Fruit fly (Drosophila melanogaster) whole organism, larva: ENCODE data around the gene APC7.
A peak's percentile ranks its signal among the peaks of the same experiment; 100 is the strongest.

ENCODE experiments used
- noc ChIP-seq: fragments of 200-800 bp; sonication (Bioruptor generic); optimal IDR thresholded peaks from 3 replicates; lab custom pipeline; 2019; ENCODE audit warnings: missing biosample characterization, mild to moderate bottlenecking, missing genetic modification characterization, moderate library complexity

APC7 gene

DNA sequence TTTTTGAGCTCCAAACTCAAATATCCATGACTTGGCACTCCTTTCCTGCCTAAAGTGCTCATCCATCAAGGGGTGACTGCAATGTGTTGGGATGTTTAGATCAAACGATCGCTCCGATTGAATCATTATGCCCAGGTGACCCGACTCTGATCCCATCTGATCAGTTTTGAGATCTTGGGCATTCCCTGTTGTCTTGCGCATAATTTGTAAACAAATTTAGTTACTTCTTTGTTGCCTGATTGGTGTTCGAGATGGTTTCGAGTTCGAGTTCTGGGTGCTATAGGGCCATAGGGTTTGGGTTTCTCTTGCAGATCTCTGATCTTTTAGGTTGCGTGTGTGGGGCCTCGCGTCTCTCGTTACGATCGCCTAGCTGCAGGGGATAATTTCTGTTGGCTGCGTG, 15.6 kb downstream of the APC7 start:
- TF ChIP-seq noc, result no peak

DNA sequence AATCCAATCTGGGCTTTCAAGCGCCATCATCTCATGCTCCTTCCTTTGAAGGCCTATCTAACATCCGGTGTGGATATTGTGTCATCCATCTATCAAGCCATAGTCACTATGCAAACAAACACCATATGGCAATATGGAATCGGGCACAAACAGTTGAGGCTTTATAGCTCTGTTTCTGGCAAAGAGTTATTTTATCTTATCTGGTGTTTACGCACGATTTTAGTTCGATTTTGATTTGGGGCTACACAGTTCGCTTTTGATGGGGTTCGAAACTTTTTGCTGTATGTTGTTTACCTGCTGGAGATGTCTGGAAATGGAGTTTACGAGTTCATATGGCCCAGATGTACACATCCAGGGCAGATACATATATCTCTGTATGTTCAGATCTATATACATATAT, 16.7 kb downstream of the APC7 start:
- TF ChIP-seq noc, result no peak

dm6 chrX:6614266-6614665, 17.4 kb downstream of the APC7 start:
- no peak for TF ChIP-seq noc

- TF ChIP-seq noc, result no peak
These were observed 18.6 kb downstream of the APC7 start for dm6 chrX:6615476-6615875.

- TF ChIP-seq noc, result no peak
These were observed 19.9 kb downstream of the APC7 start for dm6 chrX:6616771-6617170.

DNA sequence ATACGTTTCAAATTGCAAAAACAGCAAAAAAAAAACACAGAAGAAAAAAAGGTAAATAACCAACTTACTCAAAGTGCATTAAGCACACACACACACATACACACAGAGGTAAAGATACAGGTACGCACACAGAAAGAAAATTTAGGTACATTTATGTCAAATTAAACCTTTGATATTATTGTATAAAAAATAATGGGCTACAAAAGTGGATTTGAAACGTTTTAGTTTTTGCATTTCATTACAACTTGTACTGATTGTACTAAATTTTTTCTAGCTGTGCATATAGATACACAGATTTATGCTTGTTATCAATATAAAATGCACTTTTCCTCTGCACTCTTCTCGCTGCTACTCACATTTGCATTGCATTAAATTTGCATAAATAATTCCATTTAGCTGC, 20.5 kb downstream of the APC7 start:
- no peak for TF ChIP-seq noc

dm6 chrX:6621566-6622006, 24.7 kb downstream of the APC7 start:
- TF ChIP-seq noc, result peak; percentile 36

dm6 chrX:6624006-6624745, 27.3 kb downstream of the APC7 start:
- TF ChIP-seq noc, result no peak

DNA sequence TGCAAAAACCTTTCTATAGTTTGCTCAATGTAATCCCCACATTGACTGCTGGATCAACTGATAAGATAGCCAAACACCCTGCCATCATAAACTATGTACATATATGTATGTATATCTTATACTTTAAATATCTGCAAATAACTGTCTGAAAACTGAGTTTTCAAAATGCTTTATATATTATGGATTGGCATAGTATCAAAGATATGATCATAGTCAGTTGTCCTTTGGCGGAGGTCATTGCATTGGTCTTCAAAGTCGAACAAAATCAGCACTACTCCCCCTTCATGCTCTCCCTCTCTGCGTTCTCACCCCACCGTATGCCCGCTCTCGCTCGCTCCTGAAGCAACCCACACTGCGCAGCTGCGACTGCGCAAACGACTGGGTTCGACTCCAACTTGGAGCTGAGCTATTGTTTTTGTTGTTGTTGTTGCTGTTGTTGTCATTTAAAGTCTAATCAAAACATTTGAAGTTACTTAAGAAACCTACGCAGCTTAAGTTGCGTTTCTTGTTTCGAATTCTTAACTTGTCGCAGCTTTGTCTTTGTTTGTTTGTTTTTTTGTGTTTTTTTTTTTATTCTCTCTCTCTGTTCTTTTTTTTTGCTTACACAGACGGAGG, 28.2 kb downstream of the APC7 start:
- no peak for TF ChIP-seq noc

dm6 chrX:6631885-6632284, 35.0 kb downstream of the APC7 start:
- TF ChIP-seq noc, result no peak

dm6 chrX:6633659-6634058, 36.8 kb downstream of the APC7 start, which contains the start of gene CG14443:
Gene CG14443 (plus strand): TSS chrX:6633959.
- TF ChIP-seq noc, result no peak

dm6 chrX:6638123-6638522, 41.2 kb downstream of the APC7 start:
- TF ChIP-seq noc, result no peak

DNA sequence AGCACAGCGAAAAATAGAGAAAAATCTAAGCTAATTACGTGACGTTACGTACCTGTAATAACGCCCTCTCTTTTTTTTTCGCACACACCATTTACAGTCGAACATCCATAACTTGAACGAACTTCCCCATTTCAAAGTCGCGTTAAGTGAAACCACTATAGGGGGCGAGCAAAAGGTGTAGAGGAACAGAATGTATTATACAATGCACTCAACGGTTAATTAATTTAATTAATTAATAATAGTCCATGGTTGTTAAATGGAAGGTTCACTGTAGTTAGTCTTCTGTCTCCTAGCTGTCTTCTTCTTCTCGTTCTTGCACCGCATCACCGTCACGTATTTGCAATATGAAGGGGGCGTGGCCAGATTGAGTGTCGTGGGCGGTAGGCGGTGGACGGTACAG, 44.7 kb downstream of the APC7 start:
- TF ChIP-seq noc, result no peak

DNA sequence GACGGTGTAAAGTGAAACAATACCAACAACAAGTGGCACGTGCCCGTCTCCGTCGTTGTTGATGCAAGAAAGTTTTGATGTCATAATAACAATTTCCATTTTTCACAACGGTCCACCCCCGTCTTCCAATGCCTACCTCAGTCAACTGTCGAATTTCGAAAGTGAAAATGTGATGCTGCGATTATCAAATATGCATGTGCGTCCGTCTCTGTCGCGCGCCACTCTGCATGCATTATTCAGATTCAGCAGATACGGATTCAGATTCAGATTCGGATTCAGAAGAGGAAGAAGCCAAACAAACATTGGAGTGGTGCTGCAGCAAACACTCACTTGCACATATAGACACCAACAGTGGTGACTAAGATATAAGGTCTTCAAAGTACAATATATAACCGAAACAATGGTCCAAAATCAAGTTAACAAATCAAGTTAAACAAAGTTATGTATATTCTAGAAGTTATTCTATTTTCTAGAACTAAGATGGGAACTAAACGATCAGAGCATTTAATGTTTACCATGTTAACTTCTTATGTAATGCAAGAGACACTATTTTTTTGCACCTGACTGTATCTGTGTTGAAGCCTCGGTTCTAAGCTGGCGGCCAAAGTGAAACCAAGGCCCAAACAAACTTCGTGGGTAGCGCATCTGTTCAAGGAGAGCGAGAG, 45.8 kb downstream of the APC7 start:
- no peak for TF ChIP-seq noc

DNA sequence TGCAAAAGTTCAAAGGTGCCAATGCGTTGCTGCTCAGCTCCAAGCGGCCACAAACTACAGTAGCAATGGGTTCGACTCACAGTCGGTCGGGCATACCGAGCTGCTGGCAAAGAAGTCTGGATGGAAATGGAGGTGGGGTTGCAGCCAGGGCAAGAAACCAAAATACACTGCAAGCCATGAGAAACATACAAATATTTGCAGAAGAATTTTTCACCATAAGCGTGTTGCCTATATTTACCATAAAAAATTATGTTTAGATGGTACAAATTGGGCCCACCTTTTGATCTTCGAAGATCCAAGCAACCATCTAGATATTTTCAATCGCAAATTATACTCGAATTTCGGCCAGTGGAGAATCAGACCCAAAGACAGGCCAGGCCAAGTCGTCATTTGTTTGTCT, 50.0 kb downstream of the APC7 start:
- no peak for TF ChIP-seq noc
